Fruit fly (Drosophila melanogaster) whole organism, larva: ENCODE results near the gene CG42748.

Experiments
- noc ChIP-seq: fragments of 200-800 bp; sonication (Bioruptor generic); optimal IDR thresholded peaks from 3 replicates; lab custom pipeline; 2019; ENCODE audit warnings: missing biosample characterization, mild to moderate bottlenecking, missing genetic modification characterization, moderate library complexity

CG42748 gene

dm6 chr2L:22131171-22131675 is at the start of gene CG42748:
TSS of gene CG42748 (plus strand) at chr2L:22131221.
- TF ChIP-seq noc (tag; lab: Kevin White, UChicago): no peak

dm6 chr2L:22104301-22104700 is 26.7 kb upstream of the CG42748 start, which contains the start of gene tplus3b:
TSS of gene tplus3b (minus strand) at chr2L:22104401.
- no peak for TF ChIP-seq noc (tag; lab: Kevin White, UChicago)

- TF ChIP-seq noc (tag; lab: Kevin White, UChicago): no peak
Observed at dm6 chr2L:22105412-22105811, 25.6 kb upstream of the CG42748 start, which contains the start of gene CG15219. TSS of gene CG15219 (minus strand) at chr2L:22105512.

dm6 chr2L:22107204-22107603 is 23.8 kb upstream of the CG42748 start, which contains the start of gene CG10834:
TSS of gene CG10834 (minus strand) at chr2L:22107304.
- no peak for TF ChIP-seq noc (tag; lab: Kevin White, UChicago)

- TF ChIP-seq noc (tag; lab: Kevin White, UChicago): no peak
Observed at dm6 chr2L:22108664-22109063, 22.4 kb upstream of the CG42748 start, which contains the start of gene CG6675. TSS of gene CG6675 (plus strand) at chr2L:22108964.

dm6 chr2L:22120871-22121388 is 10.1 kb upstream of the CG42748 start, which contains the start of gene CG3651:
TSS of gene CG3651 (plus strand) at chr2L:22121338.
- no peak for TF ChIP-seq noc (tag; lab: Kevin White, UChicago)

dm6 chr2L:22121651-22122165 is 9.3 kb upstream of the CG42748 start:
- TF ChIP-seq noc (tag; lab: Kevin White, UChicago): no peak

dm6 chr2L:22129581-22130300 is 1.3 kb upstream of the CG42748 start, which contains the start of gene CycK:
TSS of gene CycK (minus strand) at chr2L:22130142.
- TF ChIP-seq noc (tag; lab: Kevin White, UChicago): no peak

- no peak for TF ChIP-seq noc (tag; lab: Kevin White, UChicago)
Observed at dm6 chr2L:22132984-22133383, 2.0 kb downstream of the CG42748 start.

dm6 chr2L:22134091-22134730 is 3.2 kb downstream of the CG42748 start:
- TF ChIP-seq noc (tag; lab: Kevin White, UChicago): no peak

dm6 chr2L:22139354-22139753 is 8.3 kb downstream of the CG42748 start:
- TF ChIP-seq noc (tag; lab: Kevin White, UChicago): no peak

- no peak for TF ChIP-seq noc (tag; lab: Kevin White, UChicago)
Observed at dm6 chr2L:22139960-22140359, 8.9 kb downstream of the CG42748 start.

dm6 chr2L:22142696-22143176 is 11.7 kb downstream of the CG42748 start:
- TF ChIP-seq noc (tag; lab: Kevin White, UChicago): no peak

- no peak for TF ChIP-seq noc (tag; lab: Kevin White, UChicago)
Observed at dm6 chr2L:22144127-22144526, 13.1 kb downstream of the CG42748 start.

dm6 chr2L:22145269-22145917 is 14.4 kb downstream of the CG42748 start:
- TF ChIP-seq noc (tag; lab: Kevin White, UChicago): no peak
